Worm (Caenorhabditis elegans): ENCODE results near the gene F33E11.2.

The F33E11.2 gene

ce11 chrV:312421-312820, 14.7 kb downstream of the F33E11.2 start, which contains the start of gene nhr-15:
nhr-15 (plus strand) TSS chrV:312721.
- TF ChIP-seq ceh-82 (tag; optimal IDR thresholded peaks at IDR 0.05) (no peak), mdl-1 (tag; optimal IDR thresholded peaks at IDR 0.05) (no peak), egl-27 (tag; optimal IDR thresholded peaks at IDR 0.05) (no peak), sem-4 (tag; optimal IDR thresholded peaks at IDR 0.05) (no peak), F13H6.1 (tag; optimal IDR thresholded peaks at IDR 0.05) (no peak), R02D3.7 (tag; optimal IDR thresholded peaks at IDR 0.05) (no peak), blmp-1 (tag; optimal IDR thresholded peaks at IDR 0.05; ENCODE audit: insufficient read depth) (no peak), ceh-16 (tag; optimal IDR thresholded peaks at IDR 0.05) (no peak), zag-1 (tag; optimal IDR thresholded peaks at IDR 0.05) (no peak), lin-39 (tag; optimal IDR thresholded peaks at IDR 0.05) (no peak), gmeb-1 (tag; optimal IDR thresholded peaks at IDR 0.05) (no peak), ZK546.5 (tag; optimal IDR thresholded peaks at IDR 0.05) (no peak)

DNA sequence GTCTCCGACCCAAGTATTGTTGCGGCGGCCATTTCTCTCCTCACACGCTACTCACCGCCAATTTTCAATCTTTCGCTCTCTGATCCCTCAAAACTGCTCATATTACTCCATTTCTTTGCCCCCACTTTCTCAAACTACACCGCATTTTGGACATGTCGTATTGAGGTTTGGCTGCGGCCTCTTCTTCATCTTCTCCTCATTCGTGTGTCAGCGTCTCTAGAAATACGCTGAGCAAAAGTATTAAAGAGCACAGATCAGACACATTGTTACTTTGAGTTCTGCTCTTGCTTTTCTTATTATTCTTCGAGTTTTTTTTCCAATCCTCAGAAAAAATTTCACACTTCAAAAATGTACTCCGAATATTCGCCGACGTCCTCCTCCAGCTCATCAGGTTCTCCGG, 22.3 kb downstream of the F33E11.2 start:
- TF ChIP-seq nhr-23 (tag; optimal IDR thresholded peaks at IDR 0.05), result no peak
- no peak for TF ChIP-seq ceh-16 (tag; optimal IDR thresholded peaks at IDR 0.05)

ce11 chrV:330625-331024, 32.9 kb downstream of the F33E11.2 start, which contains the start of gene abt-4:
abt-4 (minus strand) TSS chrV:330725.
- no peak for TF ChIP-seq ztf-4 (tag; optimal IDR thresholded peaks at IDR 0.05)
- TF ChIP-seq R02D3.7 (tag; optimal IDR thresholded peaks at IDR 0.05), result no peak
- no peak for TF ChIP-seq crh-2 (tag; optimal IDR thresholded peaks at IDR 0.05)
- no peak for TF ChIP-seq nhr-12 (tag; optimal IDR thresholded peaks at IDR 0.05)
- TF ChIP-seq lin-39 (tag; optimal IDR thresholded peaks at IDR 0.05), result no peak
- no peak for TF ChIP-seq ztf-11 (tag; optimal IDR thresholded peaks at IDR 0.05)
- no peak for TF ChIP-seq fos-1 (tag; optimal IDR thresholded peaks at IDR 0.05)
- no peak for TF ChIP-seq dmd-4 (tag; optimal IDR thresholded peaks at IDR 0.05)
- no peak for TF ChIP-seq lin-13 (GFP tag; optimal IDR thresholded peaks at IDR 0.05)
- no peak for TF ChIP-seq alr-1 (tag; optimal IDR thresholded peaks at IDR 0.05)
- no peak for TF ChIP-seq unc-55 (GFP tag; optimal IDR thresholded peaks at IDR 0.05)

- TF ChIP-seq F13H6.1 (tag; optimal IDR thresholded peaks at IDR 0.05) (no peak), fos-1 (tag; optimal IDR thresholded peaks at IDR 0.05) (peak; percentile 56)
Observed at ce11 chrV:331245-331644, 33.5 kb downstream of the F33E11.2 start.

- TF ChIP-seq fos-1 (tag; optimal IDR thresholded peaks at IDR 0.05) (peak; percentile 97), crh-2 (tag; optimal IDR thresholded peaks at IDR 0.05) (peak; percentile 54), nhr-12 (tag; optimal IDR thresholded peaks at IDR 0.05) (no peak), unc-55 (GFP tag; optimal IDR thresholded peaks at IDR 0.05) (no peak), nhr-77 (tag; optimal IDR thresholded peaks at IDR 0.05) (no peak), gmeb-1 (tag; optimal IDR thresholded peaks at IDR 0.05) (peak; percentile 6), F13H6.1 (tag; optimal IDR thresholded peaks at IDR 0.05) (peak; percentile 44), sma-9 (GFP tag; optimal IDR thresholded peaks at IDR 0.05) (peak; percentile 54), sma-9 (tag; optimal IDR thresholded peaks at IDR 0.05) (no peak)
Observed at ce11 chrV:332585-332984, 34.8 kb downstream of the F33E11.2 start.

ce11 chrV:333713-334112, 36.0 kb downstream of the F33E11.2 start:
- TF ChIP-seq nhr-25 (tag; optimal IDR thresholded peaks at IDR 0.05) (no peak), peb-1 (tag; optimal IDR thresholded peaks at IDR 0.05) (no peak), gmeb-1 (tag; optimal IDR thresholded peaks at IDR 0.05) (peak; percentile 32), fos-1 (tag; optimal IDR thresholded peaks at IDR 0.05) (peak; percentile 99), nhr-237 (tag; optimal IDR thresholded peaks at IDR 0.05) (no peak), ztf-11 (tag; optimal IDR thresholded peaks at IDR 0.05) (no peak), ZK546.5 (tag; optimal IDR thresholded peaks at IDR 0.05) (no peak), nhr-6 (tag; optimal IDR thresholded peaks at IDR 0.05) (no peak), sem-4 (tag; optimal IDR thresholded peaks at IDR 0.05) (no peak), nhr-23 (tag; optimal IDR thresholded peaks at IDR 0.05) (no peak), snpc-4 (tag; optimal IDR thresholded peaks at IDR 0.05) (no peak), crh-2 (tag; optimal IDR thresholded peaks at IDR 0.05) (peak; percentile 29), F13H6.1 (tag; optimal IDR thresholded peaks at IDR 0.05) (peak; percentile 12), sma-9 (GFP tag; optimal IDR thresholded peaks at IDR 0.05) (peak; percentile 89), sma-9 (tag; optimal IDR thresholded peaks at IDR 0.05) (no peak)

DNA sequence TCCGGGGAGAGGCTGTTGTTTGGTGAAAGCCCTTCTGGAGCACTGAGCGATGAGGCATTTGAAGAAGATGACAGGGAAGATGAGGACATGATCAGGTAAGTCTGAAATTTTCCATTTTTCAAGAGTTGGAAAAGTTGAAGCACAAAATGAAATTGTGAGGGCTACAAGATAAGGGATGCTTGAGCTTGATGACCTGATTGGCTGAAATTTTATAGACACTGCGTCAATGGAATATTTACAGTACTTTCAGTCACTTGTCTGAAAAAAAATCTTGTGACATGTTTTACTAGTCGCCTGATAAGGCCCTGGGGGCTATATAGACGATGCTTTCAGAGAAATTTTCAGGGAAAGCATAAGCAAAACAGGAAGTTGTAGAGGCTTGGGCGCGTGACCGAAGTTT, 38.6 kb downstream of the F33E11.2 start, which contains the start of gene dmd-8:
Gene dmd-8, minus strand, starts transcription at position 101 of the 400 bp plus-strand sequence.
- no peak for TF ChIP-seq nhr-129 (tag; optimal IDR thresholded peaks at IDR 0.05)
- no peak for TF ChIP-seq R02D3.7 (tag; optimal IDR thresholded peaks at IDR 0.05)
- no peak for TF ChIP-seq nhr-237 (tag; optimal IDR thresholded peaks at IDR 0.05)
- TF ChIP-seq dmd-4 (tag; optimal IDR thresholded peaks at IDR 0.05), result no peak
- no peak for TF ChIP-seq mbf-1 (tag; optimal IDR thresholded peaks at IDR 0.05)
- TF ChIP-seq peb-1 (tag; optimal IDR thresholded peaks at IDR 0.05), result no peak
- TF ChIP-seq Y55F3AM.14 (GFP tag; optimal IDR thresholded peaks at IDR 0.05), result no peak
- TF ChIP-seq ama-1 (optimal IDR thresholded peaks at IDR 0.05), result no peak
- TF ChIP-seq sma-3 (GFP tag; optimal IDR thresholded peaks at IDR 0.05), result no peak
- no peak for TF ChIP-seq F13H6.1 (tag; optimal IDR thresholded peaks at IDR 0.05)
- TF ChIP-seq alr-1 (tag; optimal IDR thresholded peaks at IDR 0.05), result no peak
- TF ChIP-seq mdl-1 (tag; optimal IDR thresholded peaks at IDR 0.05), result no peak
- no peak for TF ChIP-seq mab-5 (tag; optimal IDR thresholded peaks at IDR 0.05)
- TF ChIP-seq ZK546.5 (tag; optimal IDR thresholded peaks at IDR 0.05), result no peak
- TF ChIP-seq nhr-12 (tag; optimal IDR thresholded peaks at IDR 0.05), result no peak
- TF ChIP-seq skn-1 (tag; optimal IDR thresholded peaks at IDR 0.05), result no peak
